Fruit fly (Drosophila melanogaster) whole organism, embryonic: ENCODE measurements around the gene MEP-1.

Source experiments
- ATbp ChIP-seq: fragments of 200-800 bp; sonication (Bioruptor generic); optimal IDR thresholded peaks from 2 replicates; lab custom pipeline; 2017; ENCODE audit warnings: missing biosample characterization, mild to moderate bottlenecking, missing genetic modification characterization, missing genetic modification reagents
- Antp ChIP-seq: fragments of 200-800 bp; sonication (Bioruptor generic); optimal IDR thresholded peaks from 3 replicates; lab custom pipeline; 2016; ENCODE audit warnings: missing biosample characterization, missing genetic modification characterization
- BEAF-32 ChIP-seq: fragments of 200-800 bp; sonication (Bioruptor generic); optimal IDR thresholded peaks from 3 replicates; lab custom pipeline; 2017; ENCODE audit warnings: missing biosample characterization, missing genetic modification characterization, mild to moderate bottlenecking, moderate library complexity, missing genetic modification reagents
- CG10543 ChIP-seq: fragments of 200-800 bp; sonication (Bioruptor generic); optimal IDR thresholded peaks from 3 replicates; lab custom pipeline; 2017; ENCODE audit warnings: missing biosample characterization, mild to moderate bottlenecking, missing genetic modification characterization, moderate library complexity
- CG11085 ChIP-seq: fragments of 200-800 bp; sonication (Bioruptor generic); IDR thresholded peaks from 2 replicates; pipeline ENCODE4 v1.3.6; 2022; ENCODE audit warnings: missing biosample characterization, missing genetic modification characterization
- CG12391 ChIP-seq: fragments of 200-800 bp; sonication (Bioruptor generic); optimal IDR thresholded peaks from 3 replicates; lab custom pipeline; 2018; ENCODE audit warnings: missing biosample characterization, mild to moderate bottlenecking, missing genetic modification characterization, moderate library complexity
- CG12942 ChIP-seq: fragments of 200-800 bp; sonication (Bioruptor generic); optimal IDR thresholded peaks from 3 replicates; lab custom pipeline; 2016; ENCODE audit warnings: missing biosample characterization, missing genetic modification characterization
- CG13287 ChIP-seq: fragments of 200-800 bp; sonication (Bioruptor generic); IDR thresholded peaks from 2 replicates; pipeline ENCODE4 v1.3.6; 2022; ENCODE audit warnings: missing biosample characterization, missing genetic modification characterization; ENCODE audit not compliant: partially characterized antibody
- CG15269 ChIP-seq: fragments of 200-800 bp; sonication (Bioruptor generic); optimal IDR thresholded peaks from 2 replicates; lab custom pipeline; 2018; ENCODE audit warnings: missing biosample characterization, mild to moderate bottlenecking, missing genetic modification characterization, moderate library complexity
- CG15601 ChIP-seq: fragments of 200-800 bp; sonication (Bioruptor generic); optimal IDR thresholded peaks from 3 replicates; lab custom pipeline; 2019; ENCODE audit warnings: missing biosample characterization, mild to moderate bottlenecking, missing genetic modification characterization, moderate library complexity
- CG1603 ChIP-seq: fragments of 200-800 bp; sonication (Bioruptor generic); optimal IDR thresholded peaks from 2 replicates; lab custom pipeline; 2019; ENCODE audit warnings: missing biosample characterization, mild to moderate bottlenecking, missing genetic modification characterization, moderate library complexity
- CG2120 ChIP-seq: fragments of 200-800 bp; sonication (Bioruptor generic); optimal IDR thresholded peaks from 3 replicates; lab custom pipeline; 2016; ENCODE audit warnings: missing biosample characterization, missing genetic modification characterization
- CG31224 ChIP-seq: fragments of 200-800 bp; sonication (Bioruptor generic); IDR thresholded peaks from 2 replicates; pipeline ENCODE4 v1.3.6; 2022; ENCODE audit warnings: missing biosample characterization, missing genetic modification characterization
- CG3838 ChIP-seq: fragments of 200-800 bp; sonication (Bioruptor generic); optimal IDR thresholded peaks from 3 replicates; lab custom pipeline; 2016; ENCODE audit warnings: missing biosample characterization, missing genetic modification characterization
- CG4328 ChIP-seq: fragments of 200-800 bp; sonication (Bioruptor generic); optimal IDR thresholded peaks from 3 replicates; lab custom pipeline; 2017; ENCODE audit warnings: missing biosample characterization, missing genetic modification reagents, missing genetic modification characterization
- CG4854 ChIP-seq: fragments of 200-800 bp; sonication (Bioruptor generic); optimal IDR thresholded peaks from 2 replicates; lab custom pipeline; 2016; ENCODE audit warnings: missing biosample characterization, missing genetic modification characterization, inconsistent platforms
- CG5953 ChIP-seq: fragments of 200-800 bp; sonication (Bioruptor generic); IDR thresholded peaks from 2 replicates; pipeline ENCODE4 v1.3.6; 2022; ENCODE audit warnings: missing biosample characterization, missing genetic modification characterization
- CG7556 ChIP-seq: fragments of 200-800 bp; sonication (Bioruptor generic); optimal IDR thresholded peaks from 2 replicates; lab custom pipeline; 2017; ENCODE audit warnings: missing biosample characterization, mild to moderate bottlenecking, missing genetic modification characterization
- CG7928 ChIP-seq: fragments of 200-800 bp; sonication (Bioruptor generic); optimal IDR thresholded peaks from 2 replicates; lab custom pipeline; 2017; ENCODE audit warnings: missing biosample characterization, mild to moderate bottlenecking, missing genetic modification characterization
- Eip74EF ChIP-seq, 2 experiments: fragments of 200-800 bp in 1 of 2; fragments of >200 bp in 1 of 2; sonication (Bioruptor generic) in 1 of 2; optimal IDR thresholded peaks; 2 replicates each; lab custom pipeline; 2017 to 2019; ENCODE audit warnings: missing biosample characterization in 2 of 2, missing genetic modification characterization in 2 of 2, mild to moderate bottlenecking in 1 of 2, moderate library complexity in 1 of 2
- HLH3B ChIP-seq: fragments of 200-800 bp; sonication (Bioruptor generic); IDR thresholded peaks from 2 replicates; pipeline ENCODE4 v1.3.6; 2022; ENCODE audit warnings: missing biosample characterization, missing genetic modification characterization
- HLH54F ChIP-seq: fragments of 200-800 bp; sonication (Bioruptor generic); optimal IDR thresholded peaks from 3 replicates; lab custom pipeline; 2016; ENCODE audit warnings: missing biosample characterization, missing genetic modification characterization
- HLHmδ ChIP-seq: fragments of 200-800 bp; sonication (Bioruptor generic); optimal IDR thresholded peaks from 2 replicates; lab custom pipeline; 2018; ENCODE audit warnings: missing biosample characterization, mild to moderate bottlenecking, missing genetic modification characterization, moderate library complexity
- Kr ChIP-seq: fragments of 200-800 bp; sonication (Bioruptor generic); optimal IDR thresholded peaks from 2 replicates; lab custom pipeline; 2017; ENCODE audit warnings: missing biosample characterization, mild to moderate bottlenecking, missing genetic modification characterization
- Lim3 ChIP-seq: fragments of 200-800 bp; sonication (Bioruptor generic); IDR thresholded peaks from 2 replicates; pipeline ENCODE4 v1.3.6; 2022; ENCODE audit warnings: missing biosample characterization, missing genetic modification characterization
- MTF-1 ChIP-seq: fragments of 200-800 bp; sonication (Bioruptor generic); optimal IDR thresholded peaks from 2 replicates; lab custom pipeline; 2018; ENCODE audit warnings: missing biosample characterization, mild to moderate bottlenecking, missing genetic modification characterization, borderline replicate concordance
- Max ChIP-seq: fragments of 200-800 bp; sonication (Bioruptor generic); optimal IDR thresholded peaks from 2 replicates; lab custom pipeline; 2016; ENCODE audit warnings: missing biosample characterization, mild to moderate bottlenecking, missing genetic modification characterization
- Nf-YB ChIP-seq: fragments of 200-800 bp; sonication (Bioruptor generic); optimal IDR thresholded peaks from 3 replicates; lab custom pipeline; 2019; ENCODE audit warnings: missing biosample characterization, mild to moderate bottlenecking, missing genetic modification characterization, moderate library complexity
- Nf-YC ChIP-seq: fragments of 200-800 bp; optimal IDR thresholded peaks from 3 replicates; lab custom pipeline; 2019; ENCODE audit warnings: missing biosample characterization, mild to moderate bottlenecking, missing genetic modification characterization, moderate library complexity
- PHDP ChIP-seq: fragments of 200-800 bp; sonication (Bioruptor generic); optimal IDR thresholded peaks from 3 replicates; lab custom pipeline; 2018; ENCODE audit warnings: missing biosample characterization, mild to moderate bottlenecking, missing genetic modification characterization, moderate library complexity
- Rx ChIP-seq: fragments of 200-800 bp; sonication (Bioruptor generic); IDR thresholded peaks from 2 replicates; pipeline ENCODE4 v1.3.6; 2022; ENCODE audit warnings: missing biosample characterization, missing genetic modification characterization
- Six4 ChIP-seq: fragments of 200-800 bp; sonication (Bioruptor generic); optimal IDR thresholded peaks from 2 replicates; lab custom pipeline; 2016; ENCODE audit warnings: missing biosample characterization, missing genetic modification characterization
- Sox100B ChIP-seq: fragments of 200-800 bp; sonication (Bioruptor generic); optimal IDR thresholded peaks from 3 replicates; lab custom pipeline; 2018; ENCODE audit warnings: missing biosample characterization, mild to moderate bottlenecking, missing genetic modification characterization
- ara ChIP-seq: fragments of 200-800 bp; sonication (Bioruptor generic); IDR thresholded peaks from 2 replicates; pipeline ENCODE4 v1.3.6; 2022; ENCODE audit warnings: missing biosample characterization, missing genetic modification characterization
- dysf ChIP-seq: fragments of 200-800 bp; sonication (Bioruptor generic); IDR thresholded peaks from 3 replicates; pipeline ENCODE4 v1.3.6; 2022; ENCODE audit warnings: missing biosample characterization, missing genetic modification characterization
- eve ChIP-seq, 2 experiments: fragments of >200 bp; optimal IDR thresholded peaks; 2 replicates each; lab custom pipeline; 2017; ENCODE audit warnings: missing biosample characterization in 2 of 2, missing genetic modification characterization in 2 of 2
- fd3F ChIP-seq: fragments of 200-800 bp; sonication (Bioruptor generic); optimal IDR thresholded peaks from 2 replicates; lab custom pipeline; 2018; ENCODE audit warnings: missing biosample characterization, mild to moderate bottlenecking, missing genetic modification characterization, moderate library complexity
- fru ChIP-seq: fragments of >200 bp; optimal IDR thresholded peaks from 2 replicates; lab custom pipeline; 2017
- grn ChIP-seq: fragments of 200-800 bp; sonication (Bioruptor generic); optimal IDR thresholded peaks from 3 replicates; lab custom pipeline; 2017; ENCODE audit warnings: missing biosample characterization, missing genetic modification characterization
- h ChIP-seq: fragments of >200 bp; optimal IDR thresholded peaks from 2 replicates; lab custom pipeline; 2017
- hb ChIP-seq: fragments of 200-800 bp; sonication (Bioruptor generic); IDR thresholded peaks from 3 replicates; pipeline ENCODE4 v1.3.6; 2022; ENCODE audit warnings: missing biosample characterization, missing genetic modification characterization; ENCODE audit not compliant: partially characterized antibody
- hkb ChIP-seq, 2 experiments: fragments of 200-800 bp in 1 of 2; fragments of >200 bp in 1 of 2; sonication (Bioruptor generic) in 1 of 2; IDR thresholded peaks in 1 of 2; optimal IDR thresholded peaks in 1 of 2; 2 replicates each; pipeline versions ENCODE4 v1.3.6 to Lab custom; 2017 to 2022; ENCODE audit warnings: missing biosample characterization in 1 of 2, missing genetic modification characterization in 1 of 2
- klu ChIP-seq: fragments of 200-800 bp; sonication (Bioruptor generic); IDR thresholded peaks from 2 replicates; pipeline ENCODE4 v1.3.6; 2022; ENCODE audit warnings: missing biosample characterization, missing genetic modification characterization
- nerfin-2 ChIP-seq: fragments of 200-800 bp; sonication (Bioruptor generic); IDR thresholded peaks from 2 replicates; pipeline ENCODE4 v1.3.6; 2022; ENCODE audit warnings: missing biosample characterization, missing genetic modification characterization; ENCODE audit not compliant: partially characterized antibody
- org-1 ChIP-seq: fragments of 200-800 bp; sonication (Bioruptor generic); optimal IDR thresholded peaks from 2 replicates; lab custom pipeline; 2017; ENCODE audit warnings: missing biosample characterization, missing genetic modification characterization
- sob ChIP-seq: fragments of 200-800 bp; sonication (Bioruptor generic); IDR thresholded peaks from 2 replicates; pipeline ENCODE4 v1.3.6; 2022; ENCODE audit warnings: missing biosample characterization, missing genetic modification characterization
- ssp ChIP-seq: fragments of 200-800 bp; sonication (Bioruptor generic); IDR thresholded peaks from 2 replicates; pipeline ENCODE4 v1.3.6; 2022; ENCODE audit warnings: missing biosample characterization, missing genetic modification characterization
- sug ChIP-seq: fragments of 200-800 bp; optimal IDR thresholded peaks from 2 replicates; lab custom pipeline; 2019; ENCODE audit warnings: missing biosample characterization, mild to moderate bottlenecking, missing genetic modification characterization, moderate library complexity
- tap ChIP-seq: fragments of 200-800 bp; optimal IDR thresholded peaks from 3 replicates; lab custom pipeline; 2019; ENCODE audit warnings: missing biosample characterization, mild to moderate bottlenecking, missing genetic modification characterization, moderate library complexity
- ttk ChIP-seq: fragments of 200-800 bp; sonication (Bioruptor generic); IDR thresholded peaks from 2 replicates; pipeline ENCODE4 v2.1.2; 2022; ENCODE audit warnings: missing biosample characterization, missing genetic modification characterization
- unpg ChIP-seq: fragments of 200-800 bp; sonication (Bioruptor generic); optimal IDR thresholded peaks from 3 replicates; lab custom pipeline; 2018; ENCODE audit warnings: missing biosample characterization, mild to moderate bottlenecking, missing genetic modification characterization, moderate library complexity

The MEP-1 gene

DNA sequence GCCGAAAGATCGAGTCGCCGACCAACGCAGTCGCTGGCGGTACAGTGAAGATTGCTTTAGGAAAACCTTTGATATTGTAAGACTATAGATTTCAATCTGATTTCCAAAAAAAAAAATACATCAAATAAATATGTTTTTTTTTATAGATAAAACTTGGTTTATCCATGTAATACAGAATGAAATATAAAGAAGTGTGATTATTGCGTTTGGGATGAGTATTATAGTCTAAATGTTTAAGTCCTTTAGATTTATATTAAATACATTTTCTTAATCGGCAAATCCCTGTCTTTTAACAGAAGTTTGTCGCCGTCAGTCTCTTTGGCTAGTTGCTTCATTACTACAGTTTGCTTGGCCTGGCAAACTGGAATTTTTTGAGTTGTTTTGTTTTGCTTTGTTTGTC is 49.7 kb upstream of the MEP-1 start:
- TF ChIP-seq CG31224 (GFP tag; lab: Robert Waterston, UW) (0 out of 2 replicates have a peak, but pooled peaks have one; percentile 13), CG10543 (no peak), CG15601 (tag; lab: Kevin White, UChicago) (no peak), CG11085 (no peak), CG4328 (no peak), Lim3 (GFP tag; lab: Robert Waterston, UW) (no peak), h (lab: Kevin White, UChicago) (no peak), Eip74EF (GFP tag; optimal IDR thresholded peaks at IDR 0.05; lab: Kevin White, UChicago) (peak in 1 of 2 experiments; percentile 4), klu (GFP tag; lab: Robert Waterston, UW) (0 out of 2 replicates have a peak, but pooled peaks have one; percentile 12), ara (GFP tag; lab: Robert Waterston, UW) (no peak), ssp (GFP tag; lab: Robert Waterston, UW) (no peak), Max (GFP tag; lab: Kevin White, UChicago) (no peak), hb (GFP tag; lab: Robert Waterston, UW) (no peak), BEAF-32 (GFP tag; lab: Kevin White, UChicago) (no peak), CG3838 (GFP tag; lab: Kevin White, UChicago) (no peak), CG2120 (peak; percentile 39), CG12391 (tag; lab: Kevin White, UChicago) (no peak), unpg (GFP tag; lab: Kevin White, UChicago) (peak; percentile 15), HLHmδ (no peak), CG7556 (no peak), HLH54F (no peak), org-1 (GFP tag; lab: Kevin White, UChicago) (no peak), dysf (GFP tag; lab: Robert Waterston, UW) (peak; percentile 64; the same call in 2 of the 3 replicates), CG13287 (GFP tag; lab: Robert Waterston, UW) (no peak), fru (no peak), CG4854 (no peak), grn (GFP tag; lab: Kevin White, UChicago) (no peak), hkb (optimal IDR thresholded peaks at IDR 0.05; lab: Kevin White, UChicago) (no peak), hkb (GFP tag; IDR thresholded peaks at IDR 0.05; lab: Robert Waterston, UW) (peak; percentile 14; the same call in 1 of the 2 replicates), eve (GFP tag; optimal IDR thresholded peaks at IDR 0.05; lab: Kevin White, UChicago) (peak in 1 of 2 experiments; percentile 1), Nf-YB (GFP tag; lab: Kevin White, UChicago) (no peak), sob (no peak), CG1603 (no peak), Six4 (GFP tag; lab: Kevin White, UChicago) (no peak), CG12942 (no peak), HLH3B (GFP tag; lab: Robert Waterston, UW) (peak; percentile 41; the same call in 1 of the 2 replicates), fd3F (GFP tag; lab: Kevin White, UChicago) (peak; percentile 51), Sox100B (peak; percentile 47), ATbp (no peak), PHDP (peak; percentile 4), Rx (GFP tag; lab: Robert Waterston, UW) (no peak), sug (tag; lab: Kevin White, UChicago) (no peak), MTF-1 (GFP tag; lab: Kevin White, UChicago) (no peak), Kr (no peak), Nf-YC (no peak), tap (tag; lab: Kevin White, UChicago) (no peak), CG5953 (GFP tag; lab: Robert Waterston, UW) (no peak), CG15269 (tag; lab: Kevin White, UChicago) (peak; percentile 72), nerfin-2 (no peak), Antp (no peak), CG7928 (GFP tag; lab: Kevin White, UChicago) (no peak), ttk (GFP tag; lab: Robert Waterston, UW) (0 out of 2 replicates have a peak, but pooled peaks have one; percentile 23)
